Fruit fly (Drosophila melanogaster): ENCODE results near the gene Acbp1.

The Acbp1 gene

dm6 chr2L:8211070-8211469 is 48.8 kb upstream of the Acbp1 start, which contains the start of gene Ssb-c31a (continued):
- TF ChIP-seq insv (GFP tag; optimal IDR thresholded peaks at IDR 0.05) = peak in 1 of 2 experiments; percentile 34
- no peak for TF ChIP-seq CG12071 (GFP tag; optimal IDR thresholded peaks at IDR 0.05)
- peak; percentile 27; the same call in 1 of the 3 replicates for TF ChIP-seq hb (GFP tag; IDR thresholded peaks at IDR 0.05; ENCODE audit: partially characterized antibody)
- TF ChIP-seq tll (GFP tag; optimal IDR thresholded peaks at IDR 0.05) = peak in 1 of 2 experiments; percentile 21
- peak; percentile 82 for TF ChIP-seq stwl (tag; optimal IDR thresholded peaks at IDR 0.05)
- peak; percentile 35; the same call in 1 of the 2 replicates for TF ChIP-seq Ptx1 (GFP tag; IDR thresholded peaks at IDR 0.05)
- no peak for TF ChIP-seq CG2875 (GFP tag; optimal IDR thresholded peaks at IDR 0.05)
- TF ChIP-seq bsh (GFP tag; optimal IDR thresholded peaks at IDR 0.05) = peak in 1 of 2 experiments; percentile 45
- no peak for TF ChIP-seq usp (GFP tag; optimal IDR thresholded peaks at IDR 0.05)
- TF ChIP-seq fd96Cb (tag; optimal IDR thresholded peaks at IDR 0.05) = no peak
- TF ChIP-seq CG13775 (GFP tag; optimal IDR thresholded peaks at IDR 0.05) = peak; percentile 53
- TF ChIP-seq kay (GFP tag; optimal IDR thresholded peaks at IDR 0.05) = no peak
- TF ChIP-seq Mrtf (GFP tag; IDR thresholded peaks at IDR 0.05) = no peak
- TF ChIP-seq CG16863 (GFP tag; optimal IDR thresholded peaks at IDR 0.05) = peak; percentile 19
- TF ChIP-seq CG1024 (GFP tag; IDR thresholded peaks at IDR 0.05) = no peak
- peak; percentile 28 for TF ChIP-seq Abd-B (GFP tag; optimal IDR thresholded peaks at IDR 0.05)
- peak; percentile 47 for TF ChIP-seq caup (GFP tag; optimal IDR thresholded peaks at IDR 0.05; ENCODE audit: severe bottlenecking)
- peak; percentile 6 for TF ChIP-seq CG18619 (GFP tag; optimal IDR thresholded peaks at IDR 0.05)
- no peak for TF ChIP-seq CG6254 (GFP tag; optimal IDR thresholded peaks at IDR 0.05)
- no peak for TF ChIP-seq ato (GFP tag; IDR thresholded peaks at IDR 0.05; ENCODE audit: partially characterized antibody)
- peak; percentile 77 for TF ChIP-seq CG30403 (GFP tag; optimal IDR thresholded peaks at IDR 0.05)
- peak; percentile 64 for TF ChIP-seq gro (GFP tag; optimal IDR thresholded peaks at IDR 0.05)
- no peak for TF ChIP-seq hkb (optimal IDR thresholded peaks at IDR 0.05)
- TF ChIP-seq hkb (GFP tag; IDR thresholded peaks at IDR 0.05) = 0 out of 2 replicates have a peak, but pooled peaks have one; percentile 34
- peak; percentile 41 for TF ChIP-seq Bteb2 (GFP tag; optimal IDR thresholded peaks at IDR 0.05)
- peak; percentile 30 for TF ChIP-seq Meics (GFP tag; optimal IDR thresholded peaks at IDR 0.05)
- peak; percentile 48 for TF ChIP-seq Side (GFP tag; optimal IDR thresholded peaks at IDR 0.05)
- TF ChIP-seq CG7372 (GFP tag; IDR thresholded peaks at IDR 0.05) = 0 out of 2 replicates have a peak, but pooled peaks have one; percentile 9
- peak; percentile 26 for TF ChIP-seq Camta (GFP tag; optimal IDR thresholded peaks at IDR 0.05)
- no peak for TF ChIP-seq MTF-1 (GFP tag; optimal IDR thresholded peaks at IDR 0.05; ENCODE audit: borderline replicate concordance)
- peak; percentile 42 for TF ChIP-seq dmrt11E (tag; optimal IDR thresholded peaks at IDR 0.05)
- no peak for TF ChIP-seq CG7928 (GFP tag; optimal IDR thresholded peaks at IDR 0.05)
- TF ChIP-seq Oli (tag; optimal IDR thresholded peaks at IDR 0.05) = peak; percentile 19
- TF ChIP-seq toy (GFP tag; IDR thresholded peaks at IDR 0.05) = no peak
- no peak for TF ChIP-seq CG8089 (GFP tag; optimal IDR thresholded peaks at IDR 0.05)
- TF ChIP-seq Jarid2 (GFP tag; optimal IDR thresholded peaks at IDR 0.05) = no peak
- peak; percentile 73 for TF ChIP-seq lbe (GFP tag; optimal IDR thresholded peaks at IDR 0.05)
- TF ChIP-seq en (GFP tag; optimal IDR thresholded peaks at IDR 0.05) = no peak
- TF ChIP-seq sens-2 (GFP tag; IDR thresholded peaks at IDR 0.05) = no peak
- 0 out of 2 replicates have a peak, but pooled peaks have one; percentile 16 for TF ChIP-seq HLH3B (GFP tag; IDR thresholded peaks at IDR 0.05)
- no peak for TF ChIP-seq CG2889 (GFP tag; IDR thresholded peaks at IDR 0.05)
- no peak for TF ChIP-seq H15 (GFP tag; IDR thresholded peaks at IDR 0.05)
- TF ChIP-seq crol (GFP tag; IDR thresholded peaks at IDR 0.05) = no peak
- TF ChIP-seq org-1 (GFP tag; optimal IDR thresholded peaks at IDR 0.05) = no peak
- peak; percentile 6 for TF ChIP-seq CG10431 (GFP tag; optimal IDR thresholded peaks at IDR 0.05)
- peak; percentile 88 for TF ChIP-seq CG13287 (GFP tag; IDR thresholded peaks at IDR 0.05; ENCODE audit: partially characterized antibody)
- peak; percentile 33; the same call in 1 of the 3 replicates for TF ChIP-seq croc (GFP tag; conservative IDR thresholded peaks at IDR 0.05)
- peak; percentile 77 for TF ChIP-seq CG34224 (GFP tag; IDR thresholded peaks at IDR 0.05; ENCODE audit: partially characterized antibody)
- peak; percentile 71 for TF ChIP-seq CG14710 (tag; optimal IDR thresholded peaks at IDR 0.05)
- peak; percentile 36 for TF ChIP-seq p53 (GFP tag; optimal IDR thresholded peaks at IDR 0.05)

Measured in whole organism, embryonic.